Worm (Caenorhabditis elegans) whole organism, early embryonic: ENCODE measurements around the gene agmo-1.

Experiments used
- F13C5.2 ChIP-seq: sonication (generic microtip); optimal IDR thresholded peaks from 2 replicates; lab custom pipeline; 2017; ENCODE audit warnings: mild to moderate bottlenecking, missing genetic modification characterization, inconsistent platforms, missing compliant biosample characterization
- ama-1 ChIP-seq: fragments of 150-350 bp; optimal IDR thresholded peaks from 2 replicates; lab custom pipeline; 2014
- ets-7 ChIP-seq: sonication (generic microtip); optimal IDR thresholded peaks from 2 replicates; lab custom pipeline; 2016; ENCODE audit warnings: missing genotype, missing genetic modification characterization, missing compliant biosample characterization
- flt-1 ChIP-seq: fragments of 200-800 bp; sonication (Bioruptor generic); IDR thresholded peaks from 2 replicates; pipeline ENCODE4 v1.3.6; 2022; ENCODE audit warnings: missing genetic modification characterization, missing compliant biosample characterization

DNA sequence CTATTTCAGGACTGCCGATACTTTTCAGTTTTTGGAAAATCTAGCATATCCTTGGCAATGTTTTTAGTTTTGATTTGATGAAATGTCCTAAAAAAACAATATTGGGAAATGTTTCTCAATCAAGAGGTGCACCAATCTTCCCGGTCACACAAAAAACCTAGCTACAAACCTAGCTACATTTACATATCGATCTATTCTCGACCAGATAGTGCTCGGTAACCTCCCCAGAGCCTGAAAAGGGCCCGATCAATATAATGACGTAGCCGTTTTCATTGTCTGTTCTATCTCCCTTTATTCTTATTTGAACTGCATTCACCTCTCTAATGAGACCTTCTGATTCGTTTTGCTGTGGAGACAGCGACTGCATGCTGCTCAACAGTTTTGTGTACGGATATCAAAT lies 9.4 kb upstream of the agmo-1 start, which contains the start of gene BE10.3:
- no peak for TF ChIP-seq flt-1 (GFP tag; lab: Robert Waterston, UW)
- no peak for TF ChIP-seq ama-1 (lab: Kevin White, UChicago)
- TF ChIP-seq ets-7 (tag; lab: Kevin White, UChicago) = no peak
- TF ChIP-seq F13C5.2 (tag; lab: Kevin White, UChicago) = no peak
